Worm (Caenorhabditis elegans) whole organism, L4/young adult: Measurements from ENCODE around the gene ifo-1.

ENCODE experiments used
- W03F9.2 ChIP-seq: fragments of 150-350 bp; optimal IDR thresholded peaks from 2 replicates; lab custom pipeline; 2014; ENCODE audit warnings: missing biosample characterization, missing genetic modification characterization
- dao-5 ChIP-seq: sonication (generic microtip); optimal IDR thresholded peaks from 2 replicates; lab custom pipeline; 2016; ENCODE audit warnings: missing genotype, missing genetic modification characterization, moderate library complexity, missing compliant biosample characterization
- him-1 ChIP-seq: sonication (generic microtip); optimal IDR thresholded peaks from 2 replicates; lab custom pipeline; 2016; ENCODE audit warnings: missing genotype, missing genetic modification reagents, missing genetic modification characterization, missing compliant biosample characterization

ifo-1 gene

DNA sequence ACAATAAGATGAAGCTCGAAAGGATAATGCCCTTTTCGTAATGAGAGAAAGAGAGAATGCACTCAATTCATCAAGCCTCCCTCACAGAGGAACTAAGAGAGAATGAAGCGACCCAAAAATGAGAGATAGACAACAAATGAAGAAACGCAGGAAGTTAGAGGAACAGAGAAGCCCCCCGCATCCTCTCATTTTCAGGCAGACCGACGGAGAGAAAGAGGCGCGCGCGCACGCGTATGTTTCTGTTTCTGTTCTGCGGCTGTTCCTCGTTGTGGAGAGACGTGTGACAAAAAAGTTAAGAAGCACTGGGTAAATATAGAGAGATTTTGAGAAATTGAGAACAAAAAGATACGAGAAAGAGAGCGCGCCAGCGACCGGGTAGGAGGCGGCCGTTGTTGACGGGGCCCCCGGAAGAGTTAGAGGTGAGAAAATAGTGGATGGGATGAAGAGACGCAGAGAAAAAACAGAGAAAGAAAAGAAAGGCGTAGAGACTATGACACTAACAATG, 6.5 kb downstream of the ifo-1 start:
- TF ChIP-seq W03F9.2 (tag; lab: Kevin White, UChicago) (peak; percentile 48), him-1 (tag; lab: Kevin White, UChicago) (peak; percentile 68), dao-5 (peak; percentile 35)

ce11 chrIV:7318900-7319299, 7.6 kb downstream of the ifo-1 start:
- no peak for TF ChIP-seq W03F9.2 (tag; lab: Kevin White, UChicago)
- no peak for TF ChIP-seq him-1 (tag; lab: Kevin White, UChicago)
- no peak for TF ChIP-seq dao-5

DNA sequence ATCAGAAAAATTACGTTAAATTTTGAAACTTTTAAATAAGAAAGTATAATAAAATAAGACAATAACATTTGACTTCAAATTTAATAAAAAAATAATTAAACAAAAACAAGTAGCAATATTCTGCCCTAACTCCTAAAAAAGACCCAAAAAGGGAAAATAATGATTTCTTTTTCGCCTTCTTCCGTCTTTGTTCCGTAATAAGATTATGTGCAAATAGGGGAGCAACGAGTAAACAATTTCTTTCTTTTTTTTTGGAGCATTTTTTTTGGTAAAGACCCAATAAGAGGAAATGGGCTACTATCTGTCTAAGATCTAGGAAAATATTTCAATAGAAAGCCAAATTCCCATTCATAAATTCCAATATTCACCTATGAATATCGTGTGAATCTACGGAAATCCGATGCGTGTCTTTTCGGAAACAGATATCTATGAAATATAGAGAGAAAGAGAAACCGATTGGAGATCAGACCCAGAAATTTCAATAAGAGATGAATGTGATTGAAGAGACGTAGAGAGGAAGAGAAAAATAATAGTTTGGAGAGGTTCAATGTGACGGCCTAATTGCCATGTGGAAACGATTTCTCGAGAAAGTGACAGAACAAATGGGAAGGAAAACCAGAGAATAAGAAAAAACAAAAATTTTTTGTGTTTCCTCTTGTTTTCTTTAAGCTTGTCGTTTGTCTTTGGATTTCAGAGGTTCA, 8.5 kb downstream of the ifo-1 start:
- no peak for TF ChIP-seq W03F9.2 (tag; lab: Kevin White, UChicago)
- TF ChIP-seq him-1 (tag; lab: Kevin White, UChicago): no peak
- no peak for TF ChIP-seq dao-5

ce11 chrIV:7316613-7317153, 9.8 kb downstream of the ifo-1 start, which contains the start of gene F42C5.9:
F42C5.9 (minus strand) TSS chrIV:7317103.
- TF ChIP-seq dao-5 (no peak), W03F9.2 (tag; lab: Kevin White, UChicago) (peak; percentile 61)

ce11 chrIV:7313962-7314361, 12.5 kb downstream of the ifo-1 start:
- TF ChIP-seq W03F9.2 (tag; lab: Kevin White, UChicago) (peak; percentile 57), him-1 (tag; lab: Kevin White, UChicago) (no peak), dao-5 (no peak)

- no peak for TF ChIP-seq dao-5
- no peak for TF ChIP-seq W03F9.2 (tag; lab: Kevin White, UChicago)
- TF ChIP-seq him-1 (tag; lab: Kevin White, UChicago): no peak
Measured at ce11 chrIV:7313397-7313910, 13.0 kb downstream of the ifo-1 start, which contains the start of gene rps-8. rps-8 (minus strand) TSS chrIV:7313860.

ce11 chrIV:7312620-7313194, 13.8 kb downstream of the ifo-1 start:
- TF ChIP-seq W03F9.2 (tag; lab: Kevin White, UChicago) (no peak), him-1 (tag; lab: Kevin White, UChicago) (no peak), dao-5 (no peak)

DNA sequence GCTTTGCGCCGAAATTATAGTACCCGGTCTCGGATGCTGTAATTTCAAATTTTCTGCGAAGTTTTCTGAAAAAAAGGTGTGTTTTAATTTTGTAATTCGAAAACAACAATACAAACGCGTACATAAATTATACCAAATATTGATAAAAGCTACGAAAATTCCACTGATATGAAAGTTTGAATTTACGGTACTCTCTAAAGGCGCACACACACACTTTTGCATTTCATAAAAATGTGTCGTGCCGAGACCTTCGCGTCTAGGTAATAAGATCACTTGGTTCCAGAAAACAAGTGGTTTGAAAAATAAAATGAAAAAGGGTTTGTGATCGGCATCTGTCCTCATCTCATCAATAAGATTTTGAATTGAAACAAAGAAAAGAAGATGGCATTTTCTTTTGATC, 15.6 kb downstream of the ifo-1 start:
- TF ChIP-seq him-1 (tag; lab: Kevin White, UChicago) (no peak), W03F9.2 (tag; lab: Kevin White, UChicago) (no peak), dao-5 (no peak)

DNA sequence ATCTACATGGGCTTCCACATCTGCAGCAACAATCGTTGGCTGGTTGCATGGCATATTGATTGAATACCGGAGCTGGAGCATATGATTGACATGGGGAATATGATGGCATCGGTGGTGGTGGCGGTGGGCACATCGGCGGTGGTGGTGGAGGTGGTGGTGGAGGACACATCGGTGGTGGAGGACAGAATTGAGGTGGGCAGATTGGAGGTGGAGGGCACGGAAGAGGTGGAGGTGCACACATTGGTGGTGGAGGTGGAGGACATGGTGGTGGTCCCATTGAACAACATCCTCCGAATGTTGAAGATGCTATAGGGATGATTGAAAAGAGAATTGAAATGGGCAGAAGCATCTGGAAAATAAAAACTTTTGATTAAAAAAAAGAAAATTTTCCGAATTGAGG, 16.1 kb downstream of the ifo-1 start, which contains the start of gene grl-4:
grl-4 (minus strand) TSS at position 351 of the 400 bp plus-strand sequence.
- TF ChIP-seq dao-5: no peak
- TF ChIP-seq W03F9.2 (tag; lab: Kevin White, UChicago): no peak
- no peak for TF ChIP-seq him-1 (tag; lab: Kevin White, UChicago)

ce11 chrIV:7309678-7310077, 16.8 kb downstream of the ifo-1 start:
- TF ChIP-seq him-1 (tag; lab: Kevin White, UChicago) (no peak), dao-5 (no peak), W03F9.2 (tag; lab: Kevin White, UChicago) (no peak)

DNA sequence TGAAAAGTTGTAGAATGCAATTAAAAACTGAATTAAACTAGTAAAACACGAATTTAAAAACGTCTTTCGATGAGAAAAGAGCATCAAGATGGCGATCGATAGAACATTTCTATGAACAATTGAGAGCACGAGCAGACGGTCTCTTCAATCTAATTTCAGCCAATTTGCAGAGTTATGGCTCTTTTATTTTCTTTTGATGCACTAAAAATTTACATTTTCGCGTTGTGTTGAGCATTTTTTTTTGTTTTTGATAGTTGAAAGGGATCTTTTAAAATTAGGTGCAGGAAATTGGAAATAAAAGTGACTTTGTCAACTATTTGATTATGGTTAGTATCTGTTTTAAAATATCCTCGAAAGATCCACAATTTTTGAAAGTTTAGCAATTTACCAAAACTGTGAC, 17.5 kb downstream of the ifo-1 start, which contains the start of gene F42C5.6:
F42C5.6 (minus strand) TSS at position 101 of the 400 bp plus-strand sequence.
- TF ChIP-seq dao-5 (no peak), him-1 (tag; lab: Kevin White, UChicago) (no peak), W03F9.2 (tag; lab: Kevin White, UChicago) (no peak)

DNA sequence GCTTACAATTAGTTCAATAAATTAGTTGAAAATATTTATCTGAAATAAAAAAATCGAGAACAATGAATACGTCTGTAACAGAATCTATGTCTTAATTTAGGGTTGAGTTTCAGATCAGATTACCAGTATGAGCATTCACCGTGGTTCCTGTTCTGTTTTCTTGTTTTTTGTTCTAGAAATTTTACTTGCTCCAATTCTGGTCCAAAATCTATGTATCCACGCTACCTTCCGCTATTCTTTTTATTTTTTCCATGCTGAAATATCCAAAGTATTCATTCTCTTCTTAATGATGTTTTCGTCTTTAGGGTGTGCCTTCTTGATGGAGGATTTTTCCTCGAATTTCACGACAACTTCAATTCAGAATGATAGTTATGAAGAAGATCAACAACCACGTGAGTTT, 21.1 kb downstream of the ifo-1 start, which contains the start of gene npr-27:
npr-27 (plus strand) TSS at position 301 of the 400 bp plus-strand sequence.
- TF ChIP-seq dao-5 (no peak), him-1 (tag; lab: Kevin White, UChicago) (no peak), W03F9.2 (tag; lab: Kevin White, UChicago) (no peak)

DNA sequence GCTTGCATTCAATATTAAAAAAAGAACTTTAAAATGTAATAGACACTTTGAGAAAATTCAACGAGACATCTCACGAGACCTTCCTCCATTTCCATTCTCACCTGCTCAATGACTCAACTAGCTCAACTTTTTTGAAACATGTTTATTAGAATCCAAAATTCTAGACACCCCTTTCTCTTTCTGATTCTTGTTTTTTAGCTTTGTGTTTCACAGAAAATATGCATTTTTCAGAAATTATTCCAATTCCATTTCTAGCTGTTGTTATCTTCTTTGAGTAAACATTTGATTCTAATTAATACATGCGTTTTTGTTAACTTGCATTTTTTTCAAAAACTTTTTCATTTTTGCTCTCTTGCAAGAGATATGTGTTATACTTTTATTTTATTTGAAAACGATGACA, 25.0 kb downstream of the ifo-1 start:
- no peak for TF ChIP-seq him-1 (tag; lab: Kevin White, UChicago)
- no peak for TF ChIP-seq dao-5
- TF ChIP-seq W03F9.2 (tag; lab: Kevin White, UChicago): no peak

ce11 chrIV:7294121-7294520, 32.3 kb downstream of the ifo-1 start, which contains the start of gene F42C5.5:
F42C5.5 (minus strand) TSS chrIV:7294221.
- TF ChIP-seq dao-5 (no peak), him-1 (tag; lab: Kevin White, UChicago) (no peak), W03F9.2 (tag; lab: Kevin White, UChicago) (no peak)
